Worm (Caenorhabditis elegans) whole organism, L4 larva: ENCODE data around the gene K06H6.4.

Experiments used
- F10B5.3 ChIP-seq: sonication (generic microtip); optimal IDR thresholded peaks from 2 replicates; lab custom pipeline; 2016; ENCODE audit warnings: mild to moderate bottlenecking, missing genetic modification characterization, missing compliant biosample characterization
- aly-2 ChIP-seq: sonication (generic microtip); optimal IDR thresholded peaks from 2 replicates; lab custom pipeline; 2018; ENCODE audit warnings: missing biosample characterization, missing genetic modification characterization
- ama-1 ChIP-seq: fragments of 150-350 bp; optimal IDR thresholded peaks from 2 replicates; lab custom pipeline; 2014; ENCODE audit warnings: inconsistent platforms, mixed read lengths
- dmd-9 ChIP-seq: fragments of 200-800 bp; sonication (Bioruptor generic); IDR thresholded peaks from 2 replicates; pipeline ENCODE4 v1.3.6; 2022; ENCODE audit warnings: missing genetic modification reagents, missing genetic modification characterization, missing compliant biosample characterization
- spr-1 ChIP-seq: sonication (generic microtip); optimal IDR thresholded peaks from 2 replicates; lab custom pipeline; 2016; ENCODE audit warnings: mild to moderate bottlenecking, missing genetic modification characterization, missing compliant biosample characterization
- zip-2 ChIP-seq: fragments of 150-350 bp; optimal IDR thresholded peaks from 2 replicates; lab custom pipeline; 2014; ENCODE audit warnings: missing biosample characterization, missing genetic modification characterization

DNA sequence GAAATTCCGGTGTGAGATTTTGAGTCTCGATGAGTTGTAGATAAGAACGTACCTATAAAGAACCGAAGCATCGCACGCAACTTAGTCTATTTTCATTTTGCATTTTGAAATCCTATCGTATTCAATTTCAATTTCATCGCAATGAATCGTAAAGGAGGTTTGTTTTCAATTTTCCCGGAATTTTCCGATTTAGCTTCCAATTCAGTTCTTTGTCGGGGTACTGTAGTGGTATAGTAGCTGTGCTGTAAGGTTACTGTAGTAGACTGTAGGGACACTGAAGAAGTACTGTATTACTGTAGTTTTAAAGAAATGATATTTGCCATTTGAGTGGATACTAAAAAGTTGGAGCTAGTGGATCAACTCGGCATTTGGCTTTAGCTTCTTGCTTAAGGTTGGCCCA, 20.7 kb downstream of the K06H6.4 start:
- TF ChIP-seq aly-2 (tag; lab: Kevin White, UChicago) (no peak), ama-1 (lab: Kevin White, UChicago) (no peak), F10B5.3 (no peak), zip-2 (no peak), spr-1 (tag; lab: Kevin White, UChicago) (no peak), dmd-9 (GFP tag; lab: Robert Waterston, UW) (no peak)
